Fruit fly (Drosophila melanogaster) Kc167 (cell line): Measurements from ENCODE around the gene Atg8b.

Experiments
- Myc ChIP-seq: fragments of >200 bp; optimal IDR thresholded peaks from 2 replicates; lab custom pipeline; 2017; ENCODE audit warnings: missing external identifiers
- Sin3A ChIP-seq: fragments of >200 bp; optimal IDR thresholded peaks from 2 replicates; lab custom pipeline; 2018; ENCODE audit warnings: missing external identifiers
- h ChIP-seq: fragments of >200 bp; optimal IDR thresholded peaks from 3 replicates; lab custom pipeline; 2018; ENCODE audit warnings: missing external identifiers
- insv ChIP-seq: fragments of >200 bp; optimal IDR thresholded peaks from 3 replicates; lab custom pipeline; 2018; ENCODE audit warnings: missing external identifiers
- psq ChIP-seq: fragments of >200 bp; optimal IDR thresholded peaks from 2 replicates; lab custom pipeline; 2017; ENCODE audit warnings: missing external identifiers
- ttk ChIP-seq: sonication (Bioruptor generic); optimal IDR thresholded peaks from 2 replicates; lab custom pipeline; 2017; ENCODE audit warnings: missing external identifiers

dm6 chr3R:17758905-17759304 lies 34.0 kb upstream of the Atg8b start:
- TF ChIP-seq h (lab: Kevin White, UChicago), result no peak
- TF ChIP-seq insv (lab: Kevin White, UChicago), result no peak
- TF ChIP-seq psq (lab: Kevin White, UChicago), result no peak
- TF ChIP-seq Sin3A, result no peak
- TF ChIP-seq Myc (lab: Kevin White, UChicago), result no peak
- TF ChIP-seq ttk (lab: Kevin White, UChicago), result no peak
